Worm (Caenorhabditis elegans) whole organism, mixed stage, embryonic: ENCODE measurements around the gene lgc-36.
"Not testable (repeated sequence)": the region's sequence is repeated elsewhere in the genome, so short reads cannot be mapped to it uniquely, and the experiment has no call there.

Experiments used
- M03D4.4 ChIP-seq: sonication (generic microtip); optimal IDR thresholded peaks from 2 replicates; lab custom pipeline; 2017; ENCODE audit warnings: mild to moderate bottlenecking, missing genetic modification characterization, missing compliant biosample characterization
- bed-3 ChIP-seq: fragments of 200-800 bp; sonication (Bioruptor generic); optimal IDR thresholded peaks from 3 replicates; lab custom pipeline; 2018; ENCODE audit warnings: mild to moderate bottlenecking, missing genetic modification characterization, moderate library complexity, missing compliant biosample characterization
- blmp-1 ChIP-seq: fragments of 150-350 bp; optimal IDR thresholded peaks from 2 replicates; lab custom pipeline; 2014; ENCODE audit warnings: missing biosample characterization, missing genetic modification characterization
- ceh-39 ChIP-seq: fragments of 150-350 bp; optimal IDR thresholded peaks from 2 replicates; lab custom pipeline; 2014; ENCODE audit warnings: missing biosample characterization, missing genetic modification characterization
- ceh-43 ChIP-seq: fragments of 200-800 bp; sonication (Bioruptor generic); optimal IDR thresholded peaks from 2 replicates; lab custom pipeline; 2018; ENCODE audit warnings: mild to moderate bottlenecking, missing genetic modification characterization, moderate library complexity, missing compliant biosample characterization
- ceh-83 ChIP-seq: fragments of 200-800 bp; sonication (Bioruptor generic); optimal IDR thresholded peaks from 2 replicates; lab custom pipeline; 2018; ENCODE audit warnings: mild to moderate bottlenecking, missing genetic modification characterization, missing compliant biosample characterization
- ces-1 ChIP-seq: fragments of 150-350 bp; optimal IDR thresholded peaks from 2 replicates; lab custom pipeline; 2014; ENCODE audit warnings: missing biosample characterization, missing genetic modification reagents, missing genetic modification characterization
- drap-1 ChIP-seq: fragments of 200-800 bp; sonication (Bioruptor generic); optimal IDR thresholded peaks from 3 replicates; lab custom pipeline; 2018; ENCODE audit warnings: mild to moderate bottlenecking, missing genetic modification characterization, missing compliant biosample characterization
- elt-1 ChIP-seq: sonication (generic microtip); optimal IDR thresholded peaks from 2 replicates; lab custom pipeline; 2017; ENCODE audit warnings: missing genetic modification characterization, mild to moderate bottlenecking, missing compliant biosample characterization, antibody characterized with exemption, moderate library complexity, borderline replicate concordance; ENCODE audit not compliant: insufficient read depth
- elt-3 ChIP-seq: fragments of 150-350 bp; optimal IDR thresholded peaks from 2 replicates; lab custom pipeline; 2014; ENCODE audit warnings: missing biosample characterization, missing genetic modification characterization
- flh-1 ChIP-seq: fragments of 200-800 bp; sonication (Bioruptor generic); optimal IDR thresholded peaks from 2 replicates; lab custom pipeline; 2018; ENCODE audit warnings: mild to moderate bottlenecking, missing genetic modification characterization, moderate library complexity, missing compliant biosample characterization
- ham-2 ChIP-seq: fragments of 200-800 bp; sonication (Bioruptor generic); optimal IDR thresholded peaks from 2 replicates; lab custom pipeline; 2018; ENCODE audit warnings: mild to moderate bottlenecking, missing genetic modification characterization, missing compliant biosample characterization
- hlh-1 ChIP-seq: fragments of 150-350 bp; optimal IDR thresholded peaks from 2 replicates; lab custom pipeline; 2014; ENCODE audit warnings: missing biosample characterization, missing genetic modification reagents, missing genetic modification characterization
- lin-13 ChIP-seq: fragments of 150-350 bp; optimal IDR thresholded peaks from 2 replicates; lab custom pipeline; 2014; ENCODE audit warnings: missing biosample characterization, missing genetic modification characterization
- lin-32 ChIP-seq: fragments of 200-800 bp; sonication (Bioruptor generic); optimal IDR thresholded peaks from 2 replicates; lab custom pipeline; 2018; ENCODE audit warnings: mild to moderate bottlenecking, missing genetic modification characterization, missing compliant biosample characterization
- mab-5 ChIP-seq: fragments of 150-350 bp; optimal IDR thresholded peaks from 2 replicates; lab custom pipeline; 2014; ENCODE audit warnings: missing biosample characterization, missing genetic modification characterization
- mep-1 ChIP-seq: fragments of 150-350 bp; optimal IDR thresholded peaks from 2 replicates; lab custom pipeline; 2017; ENCODE audit warnings: missing biosample characterization, missing genetic modification reagents, missing genetic modification characterization, inconsistent platforms
- mls-2 ChIP-seq: sonication (generic microtip); optimal IDR thresholded peaks from 2 replicates; lab custom pipeline; 2016; ENCODE audit warnings: mild to moderate bottlenecking, missing genetic modification characterization, moderate library complexity, missing compliant biosample characterization
- nhr-12 ChIP-seq: fragments of 150-350 bp; optimal IDR thresholded peaks from 2 replicates; lab custom pipeline; 2014; ENCODE audit warnings: missing biosample characterization, missing genetic modification characterization
- nhr-237 ChIP-seq: fragments of 150-350 bp; optimal IDR thresholded peaks from 2 replicates; lab custom pipeline; 2014; ENCODE audit warnings: missing biosample characterization, missing genetic modification characterization
- nhr-28 ChIP-seq: fragments of 150-350 bp; optimal IDR thresholded peaks from 2 replicates; lab custom pipeline; 2014; ENCODE audit warnings: missing biosample characterization, missing genetic modification characterization
- nhr-76 ChIP-seq: sonication (generic microtip); optimal IDR thresholded peaks from 2 replicates; lab custom pipeline; 2017; ENCODE audit warnings: missing biosample characterization, missing genetic modification characterization
- pha-4 ChIP-seq: fragments of 150-350 bp; optimal IDR thresholded peaks from 2 replicates; lab custom pipeline; 2018; ENCODE audit warnings: missing biosample characterization, missing genetic modification reagents, missing genetic modification characterization
- sem-2 ChIP-seq: fragments of 200-800 bp; sonication (Bioruptor generic); optimal IDR thresholded peaks from 2 replicates; lab custom pipeline; 2018; ENCODE audit warnings: mild to moderate bottlenecking, missing genetic modification characterization, missing compliant biosample characterization
- snpc-4 ChIP-seq: fragments of 150-350 bp; optimal IDR thresholded peaks from 2 replicates; lab custom pipeline; 2014; ENCODE audit warnings: missing biosample characterization, missing genetic modification characterization
- sptf-1 ChIP-seq: sonication (generic microtip); optimal IDR thresholded peaks from 2 replicates; lab custom pipeline; 2017; ENCODE audit warnings: mild to moderate bottlenecking, missing genetic modification characterization, moderate library complexity, missing compliant biosample characterization
- tbx-8 ChIP-seq: fragments of 200-800 bp; sonication (Bioruptor generic); optimal IDR thresholded peaks from 2 replicates; lab custom pipeline; 2018; ENCODE audit warnings: mild to moderate bottlenecking, missing genetic modification characterization, moderate library complexity, missing compliant biosample characterization
- unc-120 ChIP-seq: sonication (generic microtip); optimal IDR thresholded peaks from 2 replicates; lab custom pipeline; 2017; ENCODE audit warnings: missing genetic modification characterization, missing compliant biosample characterization; ENCODE audit not compliant: poor library complexity, severe bottlenecking
- unc-39 ChIP-seq: fragments of 150-350 bp; optimal IDR thresholded peaks from 2 replicates; lab custom pipeline; 2014; ENCODE audit warnings: missing biosample characterization, missing genetic modification characterization
- unc-62 ChIP-seq: fragments of 150-350 bp; optimal IDR thresholded peaks from 2 replicates; lab custom pipeline; 2014; ENCODE audit warnings: missing biosample characterization, missing genetic modification reagents, missing genetic modification characterization
- zip-8 ChIP-seq: fragments of 150-350 bp; optimal IDR thresholded peaks from 2 replicates; lab custom pipeline; 2014; ENCODE audit warnings: missing biosample characterization, missing genetic modification characterization

lgc-36 gene

ce11 chrV:11286114-11286513 lies 27.3 kb upstream of the lgc-36 start, which contains the start of gene C03E10.3:
TSS of gene C03E10.3 (plus strand) at chrV:11286414.
- not testable (repeated sequence) for TF ChIP-seq zip-8; unc-62 (GFP tag; lab: Kevin White, UChicago); sem-2
- TF ChIP-seq, all 35 proteins: peak for 0; not testable (repeated sequence) for 35

DNA sequence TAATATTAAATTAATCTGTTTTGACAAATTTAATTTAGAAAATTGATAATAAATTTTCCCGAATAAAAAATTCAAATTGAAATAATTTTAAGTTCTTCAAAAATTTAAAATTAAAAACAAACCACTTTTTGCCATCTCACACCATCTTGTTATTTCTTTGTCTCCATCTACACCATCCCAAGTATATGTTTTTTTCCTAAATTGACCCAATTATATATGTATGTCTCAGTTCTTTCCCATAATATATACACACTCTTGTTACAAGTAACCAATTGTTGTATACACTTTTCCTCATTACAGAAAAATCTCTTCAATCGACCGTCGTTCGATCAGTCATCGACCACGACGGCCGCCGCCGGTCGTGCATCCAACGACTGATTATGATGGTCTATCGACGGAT lies 23.5 kb upstream of the lgc-36 start, which contains the start of gene gly-20:
gly-20 (plus strand) TSS at position 301 of the 400 bp plus-strand sequence.
- TF ChIP-seq unc-120 (tag; lab: Kevin White, UChicago) (no peak), mls-2 (no peak), bed-3 (GFP tag; lab: Kevin White, UChicago) (no peak), elt-1 (tag; lab: Kevin White, UChicago) (no peak), nhr-76 (tag; lab: Kevin White, UChicago) (no peak), zip-8 (no peak), elt-3 (tag; lab: Kevin White, UChicago) (no peak), unc-39 (no peak), pha-4 (no peak), ceh-83 (GFP tag; lab: Kevin White, UChicago) (no peak)

ce11 chrV:11281414-11282209 lies 22.8 kb upstream of the lgc-36 start:
- TF ChIP-seq M03D4.4 (tag; lab: Kevin White, UChicago): no peak
- peak; percentile 7 for TF ChIP-seq mep-1 (tag; lab: Kevin White, UChicago)
- no peak for TF ChIP-seq ceh-83 (GFP tag; lab: Kevin White, UChicago)
- no peak for TF ChIP-seq lin-13 (tag; lab: Kevin White, UChicago)
- peak; percentile 38 for TF ChIP-seq unc-120 (tag; lab: Kevin White, UChicago)
- no peak for TF ChIP-seq pha-4
- TF ChIP-seq blmp-1: peak; percentile 69
- TF ChIP-seq elt-1 (tag; lab: Kevin White, UChicago): peak; percentile 41
- TF ChIP-seq ham-2: peak; percentile 65
- TF ChIP-seq unc-62 (GFP tag; lab: Kevin White, UChicago): peak; percentile 39
- TF ChIP-seq ces-1 (GFP tag; lab: Kevin White, UChicago): peak; percentile 3
- no peak for TF ChIP-seq tbx-8 (GFP tag; lab: Kevin White, UChicago)
- peak; percentile 39 for TF ChIP-seq ceh-39 (tag; lab: Kevin White, UChicago)
- no peak for TF ChIP-seq drap-1 (GFP tag; lab: Kevin White, UChicago)
- peak; percentile 91 for TF ChIP-seq hlh-1 (tag; lab: Kevin White, UChicago)
- no peak for TF ChIP-seq nhr-12
- no peak for TF ChIP-seq unc-39
- TF ChIP-seq zip-8: no peak
- TF ChIP-seq, all 35 proteins: peak for 9

DNA sequence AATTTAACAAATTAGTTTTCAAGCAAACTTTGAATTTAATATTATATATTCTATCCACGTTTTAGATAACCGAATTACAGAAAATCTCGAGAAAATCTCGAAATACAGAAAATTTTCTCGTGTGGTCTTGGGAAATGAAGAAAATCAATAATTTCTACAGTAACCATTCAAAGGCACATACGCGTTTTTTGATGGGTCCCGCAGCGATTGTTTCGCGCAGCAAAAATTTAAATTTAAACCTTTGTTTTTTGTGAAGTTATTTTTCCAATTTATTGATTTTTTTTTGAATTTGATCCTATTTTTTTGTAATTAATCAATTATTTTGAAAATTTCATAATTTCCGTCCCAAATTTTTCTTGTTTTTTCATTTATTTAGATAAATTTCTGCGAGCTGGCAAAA lies 20.8 kb upstream of the lgc-36 start:
- TF ChIP-seq blmp-1 (no peak), bed-3 (GFP tag; lab: Kevin White, UChicago) (no peak), flh-1 (GFP tag; lab: Kevin White, UChicago) (no peak), sem-2 (no peak), ceh-43 (GFP tag; lab: Kevin White, UChicago) (no peak), lin-13 (tag; lab: Kevin White, UChicago) (no peak), hlh-1 (tag; lab: Kevin White, UChicago) (no peak), nhr-12 (no peak), zip-8 (no peak), sptf-1 (tag; lab: Kevin White, UChicago) (no peak), unc-62 (GFP tag; lab: Kevin White, UChicago) (no peak), mab-5 (tag; lab: Kevin White, UChicago) (no peak), lin-32 (GFP tag; lab: Kevin White, UChicago) (no peak)

DNA sequence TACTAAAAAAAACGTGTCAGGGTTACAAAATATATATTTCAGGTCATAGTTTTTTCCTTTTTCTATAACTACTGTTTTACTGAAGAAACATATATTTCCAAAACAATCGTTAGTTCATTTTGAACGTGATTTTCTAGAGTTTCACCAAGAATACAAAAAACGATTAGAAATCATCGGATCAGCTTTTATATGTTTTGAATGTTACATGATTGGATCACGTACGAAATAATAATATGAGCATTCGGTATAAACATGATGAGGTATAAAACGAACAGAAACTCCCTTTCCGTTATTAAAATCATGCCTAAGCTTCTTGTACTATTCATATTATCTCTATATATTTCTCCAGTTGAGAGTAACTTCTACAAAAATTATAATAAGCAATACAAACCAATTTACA lies 14.1 kb upstream of the lgc-36 start, which contains the start of gene clec-223:
clec-223 (plus strand) TSS at position 301 of the 400 bp plus-strand sequence.
- TF ChIP-seq drap-1 (GFP tag; lab: Kevin White, UChicago) (no peak), ceh-83 (GFP tag; lab: Kevin White, UChicago) (no peak), blmp-1 (no peak), snpc-4 (no peak), nhr-28 (tag; lab: Kevin White, UChicago) (no peak), sptf-1 (tag; lab: Kevin White, UChicago) (no peak), nhr-237 (tag; lab: Kevin White, UChicago) (no peak), nhr-12 (no peak)
